Fruit fly (Drosophila melanogaster) whole organism, embryonic: ENCODE results near the gene CG7565.

Source experiments
- Aef1 ChIP-seq: fragments of 200-800 bp; sonication (Bioruptor generic); IDR thresholded peaks from 3 replicates; pipeline ENCODE4 v1.3.6; 2022; ENCODE audit warnings: missing biosample characterization, missing genetic modification characterization
- Atf3 ChIP-seq: fragments of 200-800 bp; sonication (Bioruptor generic); optimal IDR thresholded peaks from 3 replicates; lab custom pipeline; 2016; ENCODE audit warnings: missing biosample characterization, missing genetic modification characterization
- CG10462 ChIP-seq: fragments of 200-800 bp; sonication (Bioruptor generic); optimal IDR thresholded peaks from 2 replicates; lab custom pipeline; 2016; ENCODE audit warnings: missing biosample characterization, missing genetic modification characterization
- CG10979 ChIP-seq: fragments of 200-800 bp; sonication (Bioruptor generic); optimal IDR thresholded peaks from 2 replicates; lab custom pipeline; 2018; ENCODE audit warnings: missing biosample characterization, mild to moderate bottlenecking, missing genetic modification characterization, moderate library complexity
- CG11093 ChIP-seq: fragments of 200-800 bp; sonication (Bioruptor generic); IDR thresholded peaks from 3 replicates; pipeline ENCODE4 v1.3.6; 2022; ENCODE audit warnings: missing biosample characterization, missing genetic modification characterization
- CG12236 ChIP-seq: fragments of 200-800 bp; sonication (Bioruptor generic); optimal IDR thresholded peaks from 2 replicates; lab custom pipeline; 2016; ENCODE audit warnings: missing biosample characterization, missing genetic modification characterization
- CG12769 ChIP-seq: fragments of 200-800 bp; sonication (Bioruptor generic); optimal IDR thresholded peaks from 2 replicates; lab custom pipeline; 2019; ENCODE audit warnings: missing biosample characterization, mild to moderate bottlenecking, missing genetic modification characterization, moderate library complexity
- CG13424 ChIP-seq: fragments of 200-800 bp; sonication (Bioruptor generic); optimal IDR thresholded peaks from 2 replicates; lab custom pipeline; 2019; ENCODE audit warnings: missing biosample characterization, mild to moderate bottlenecking, missing genetic modification characterization, moderate library complexity
- CG14014 ChIP-seq: fragments of 200-800 bp; sonication (Bioruptor generic); IDR thresholded peaks from 2 replicates; pipeline ENCODE4 v1.3.6; 2022; ENCODE audit warnings: missing biosample characterization, missing genetic modification characterization
- CG1602 ChIP-seq: fragments of 200-800 bp; sonication (Bioruptor generic); optimal IDR thresholded peaks from 3 replicates; lab custom pipeline; 2016; ENCODE audit warnings: missing biosample characterization, missing genetic modification characterization
- CG17359 ChIP-seq: fragments of 200-800 bp; sonication (Bioruptor generic); optimal IDR thresholded peaks from 3 replicates; lab custom pipeline; 2018; ENCODE audit warnings: missing biosample characterization, mild to moderate bottlenecking, missing genetic modification characterization, moderate library complexity
- CG2129 ChIP-seq: fragments of 200-800 bp; sonication (Bioruptor generic); IDR thresholded peaks from 2 replicates; pipeline ENCODE4 v1.3.6; 2022; ENCODE audit warnings: missing biosample characterization, missing genetic modification characterization; ENCODE audit not compliant: partially characterized antibody
- CG30020 ChIP-seq: fragments of 200-800 bp; optimal IDR thresholded peaks from 2 replicates; lab custom pipeline; 2019; ENCODE audit warnings: missing biosample characterization, mild to moderate bottlenecking, missing genetic modification characterization, moderate library complexity
- CG32767 ChIP-seq: fragments of 200-800 bp; sonication (Bioruptor generic); IDR thresholded peaks from 2 replicates; pipeline ENCODE4 v1.3.6; 2022; ENCODE audit warnings: missing biosample characterization, missing genetic modification characterization
- CG4617 ChIP-seq: fragments of 200-800 bp; sonication (Bioruptor generic); optimal IDR thresholded peaks from 3 replicates; lab custom pipeline; 2016; ENCODE audit warnings: missing biosample characterization, missing genetic modification characterization, borderline replicate concordance
- CG4707 ChIP-seq: fragments of 200-800 bp; sonication (Bioruptor generic); optimal IDR thresholded peaks from 2 replicates; lab custom pipeline; 2018; ENCODE audit warnings: missing biosample characterization, mild to moderate bottlenecking, missing genetic modification characterization, moderate library complexity
- CG4820 ChIP-seq: fragments of 200-800 bp; sonication (Bioruptor generic); optimal IDR thresholded peaks from 3 replicates; lab custom pipeline; 2016; ENCODE audit warnings: missing biosample characterization, missing genetic modification characterization
- CG6683 ChIP-seq: fragments of 200-800 bp; sonication (Bioruptor generic); optimal IDR thresholded peaks from 2 replicates; lab custom pipeline; 2017; ENCODE audit warnings: missing biosample characterization, mild to moderate bottlenecking, missing genetic modification characterization, missing genetic modification reagents
- CG8281 ChIP-seq: fragments of 200-800 bp; sonication (Bioruptor generic); optimal IDR thresholded peaks from 2 replicates; lab custom pipeline; 2018; ENCODE audit warnings: missing biosample characterization, mild to moderate bottlenecking, missing genetic modification characterization, moderate library complexity
- CG9817 ChIP-seq: fragments of 200-800 bp; sonication (Bioruptor generic); optimal IDR thresholded peaks from 2 replicates; lab custom pipeline; 2018; ENCODE audit warnings: missing biosample characterization, mild to moderate bottlenecking, missing genetic modification characterization, moderate library complexity
- Chrac-16 ChIP-seq: fragments of 200-800 bp; sonication (Bioruptor generic); optimal IDR thresholded peaks from 3 replicates; lab custom pipeline; 2016; ENCODE audit warnings: missing biosample characterization, missing genetic modification characterization
- D19A ChIP-seq: fragments of 200-800 bp; optimal IDR thresholded peaks from 3 replicates; lab custom pipeline; 2019; ENCODE audit warnings: missing biosample characterization, mild to moderate bottlenecking, missing genetic modification characterization, moderate library complexity
- Eip74EF ChIP-seq, 2 experiments: fragments of 200-800 bp in 1 of 2; fragments of >200 bp in 1 of 2; sonication (Bioruptor generic) in 1 of 2; optimal IDR thresholded peaks; 2 replicates each; lab custom pipeline; 2017 to 2019; ENCODE audit warnings: missing biosample characterization in 2 of 2, missing genetic modification characterization in 2 of 2, mild to moderate bottlenecking in 1 of 2, moderate library complexity in 1 of 2
- Hmx ChIP-seq: fragments of 200-800 bp; sonication (Bioruptor generic); optimal IDR thresholded peaks from 2 replicates; lab custom pipeline; 2016; ENCODE audit warnings: missing biosample characterization, missing genetic modification characterization
- Hr3 ChIP-seq: fragments of 200-800 bp; sonication (Bioruptor generic); optimal IDR thresholded peaks from 3 replicates; lab custom pipeline; 2016; ENCODE audit warnings: missing biosample characterization, missing genetic modification characterization
- Hsf ChIP-seq: fragments of 200-800 bp; sonication (Bioruptor generic); optimal IDR thresholded peaks from 3 replicates; lab custom pipeline; 2016; ENCODE audit warnings: missing biosample characterization, missing genetic modification characterization
- Mes4 ChIP-seq: fragments of 200-800 bp; sonication (Bioruptor generic); optimal IDR thresholded peaks from 2 replicates; lab custom pipeline; 2016; ENCODE audit warnings: missing biosample characterization, missing genetic modification characterization
- Mrtf ChIP-seq: fragments of 200-800 bp; sonication (Bioruptor generic); IDR thresholded peaks from 3 replicates; pipeline ENCODE4 v1.3.6; 2022; ENCODE audit warnings: missing biosample characterization, missing genetic modification characterization
- chif ChIP-seq, 2 experiments: fragments of 200-800 bp; sonication (Bioruptor generic); optimal IDR thresholded peaks; 3 replicates each; lab custom pipeline; 2016; ENCODE audit warnings: missing biosample characterization in 2 of 2, missing genetic modification characterization in 2 of 2
- dmrt11E ChIP-seq: fragments of 200-800 bp; sonication (Bioruptor generic); optimal IDR thresholded peaks from 3 replicates; lab custom pipeline; 2018; ENCODE audit warnings: missing biosample characterization, mild to moderate bottlenecking, missing genetic modification characterization, moderate library complexity
- dpn ChIP-seq, 2 experiments: fragments of 200-800 bp; sonication (Bioruptor generic); optimal IDR thresholded peaks; 3 replicates each; lab custom pipeline; 2016; ENCODE audit warnings: missing biosample characterization in 2 of 2, missing genetic modification characterization in 2 of 2
- esg ChIP-seq: fragments of 200-800 bp; sonication (Bioruptor generic); conservative IDR thresholded peaks from 2 replicates; pipeline ENCODE4 v1.3.6; 2022; ENCODE audit warnings: missing biosample characterization, missing genetic modification characterization
- gfzf ChIP-seq: fragments of 200-800 bp; sonication (Bioruptor generic); optimal IDR thresholded peaks from 2 replicates; lab custom pipeline; 2016; ENCODE audit warnings: missing biosample characterization, mild to moderate bottlenecking, missing genetic modification characterization, moderate library complexity
- gsb-n ChIP-seq: fragments of 200-800 bp; sonication (Bioruptor generic); optimal IDR thresholded peaks from 3 replicates; lab custom pipeline; 2018; ENCODE audit warnings: missing biosample characterization, mild to moderate bottlenecking, missing genetic modification characterization
- her ChIP-seq: fragments of 200-800 bp; sonication (Bioruptor generic); optimal IDR thresholded peaks from 2 replicates; lab custom pipeline; 2016; ENCODE audit warnings: missing biosample characterization, missing genetic modification characterization
- nau ChIP-seq: fragments of 200-800 bp; sonication (Bioruptor generic); optimal IDR thresholded peaks from 3 replicates; lab custom pipeline; 2017; ENCODE audit warnings: missing biosample characterization, mild to moderate bottlenecking, missing genetic modification characterization, missing genetic modification reagents
- nom ChIP-seq: fragments of 200-800 bp; sonication (Bioruptor generic); optimal IDR thresholded peaks from 2 replicates; lab custom pipeline; 2017; ENCODE audit warnings: missing biosample characterization, missing genetic modification characterization, mild to moderate bottlenecking, moderate library complexity, missing genetic modification reagents
- pan ChIP-seq, 4 experiments: fragments of >200 bp in 3 of 4; fragments of 200-800 bp in 1 of 4; sonication (Bioruptor generic) in 1 of 4; optimal IDR thresholded peaks in 3 of 4; IDR thresholded peaks in 1 of 4; 2 replicates each; pipeline versions ENCODE4 v1.3.6 to Lab custom; 2017 to 2022; ENCODE audit warnings: missing biosample characterization in 2 of 4, missing genetic modification characterization in 2 of 4, mixed read lengths in 1 of 4
- prd ChIP-seq, 3 experiments: fragments of >200 bp in 2 of 3; fragments of 200-800 bp in 1 of 3; sonication (Bioruptor generic) in 1 of 3; optimal IDR thresholded peaks in 2 of 3; IDR thresholded peaks in 1 of 3; 2 replicates in 2 of 3; 3 replicates in 1 of 3; pipeline versions ENCODE4 v1.3.6 to Lab custom; 2017 to 2022; ENCODE audit warnings: missing biosample characterization in 1 of 3, missing genetic modification characterization in 1 of 3
- pros ChIP-seq: fragments of 200-800 bp; sonication (Bioruptor generic); optimal IDR thresholded peaks from 3 replicates; lab custom pipeline; 2019; ENCODE audit warnings: missing biosample characterization, mild to moderate bottlenecking, missing genetic modification characterization, moderate library complexity
- repo ChIP-seq: fragments of 200-800 bp; sonication (Bioruptor generic); optimal IDR thresholded peaks from 2 replicates; lab custom pipeline; 2016; ENCODE audit warnings: missing biosample characterization, missing genetic modification characterization
- sens-2 ChIP-seq: fragments of 200-800 bp; sonication (Bioruptor generic); IDR thresholded peaks from 2 replicates; pipeline ENCODE4 v1.3.6; 2022; ENCODE audit warnings: missing biosample characterization, missing genetic modification characterization
- slbo ChIP-seq: fragments of 200-800 bp; sonication (Bioruptor generic); IDR thresholded peaks from 2 replicates; pipeline ENCODE4 v1.3.6; 2022; ENCODE audit warnings: missing biosample characterization, missing genetic modification characterization
- sug ChIP-seq: fragments of 200-800 bp; optimal IDR thresholded peaks from 2 replicates; lab custom pipeline; 2019; ENCODE audit warnings: missing biosample characterization, mild to moderate bottlenecking, missing genetic modification characterization, moderate library complexity
- toy ChIP-seq: fragments of 200-800 bp; sonication (Bioruptor generic); IDR thresholded peaks from 2 replicates; pipeline ENCODE4 v1.3.6; 2022; ENCODE audit warnings: missing biosample characterization, missing genetic modification characterization
- tx ChIP-seq: fragments of 200-800 bp; sonication (Bioruptor generic); optimal IDR thresholded peaks from 2 replicates; lab custom pipeline; 2016; ENCODE audit warnings: missing biosample characterization, missing genetic modification characterization
- unpg ChIP-seq: fragments of 200-800 bp; sonication (Bioruptor generic); optimal IDR thresholded peaks from 3 replicates; lab custom pipeline; 2018; ENCODE audit warnings: missing biosample characterization, mild to moderate bottlenecking, missing genetic modification characterization, moderate library complexity
- wor ChIP-seq: fragments of 200-800 bp; sonication (Bioruptor generic); IDR thresholded peaks from 2 replicates; pipeline ENCODE4 v1.3.6; 2022; ENCODE audit warnings: missing biosample characterization, missing genetic modification characterization
- zfh2 ChIP-seq: fragments of 200-800 bp; sonication (Bioruptor generic); optimal IDR thresholded peaks from 2 replicates; lab custom pipeline; 2016; ENCODE audit warnings: missing biosample characterization, missing genetic modification characterization

Gene CG7565

dm6 chr3L:8096106-8096558 is 4.5 kb upstream of the CG7565 start (continued):
- TF ChIP-seq Hsf (GFP tag; lab: Kevin White, UChicago) (peak; percentile 79), gsb-n (tag; lab: Kevin White, UChicago) (peak; percentile 61), chif (GFP tag; optimal IDR thresholded peaks at IDR 0.05; lab: Kevin White, UChicago) (peak; percentile 49 to 70), CG4617 (GFP tag; lab: Kevin White, UChicago) (peak; percentile 78), Eip74EF (GFP tag; optimal IDR thresholded peaks at IDR 0.05; lab: Kevin White, UChicago) (peak in 1 of 2 experiments; percentile 83), nom (no peak), Atf3 (GFP tag; lab: Kevin White, UChicago) (no peak), CG30020 (tag; lab: Kevin White, UChicago) (no peak), CG17359 (peak; percentile 91), dpn (GFP tag; optimal IDR thresholded peaks at IDR 0.05; lab: Kevin White, UChicago) (peak; percentile 87 to 95), tx (GFP tag; lab: Kevin White, UChicago) (peak; percentile 72), wor (GFP tag; lab: Robert Waterston, UW) (peak; percentile 86), CG9817 (tag; lab: Kevin White, UChicago) (peak; percentile 97), Mes4 (GFP tag; lab: Kevin White, UChicago) (no peak), zfh2 (peak; percentile 87), CG12769 (tag; lab: Kevin White, UChicago) (peak; percentile 73), pros (GFP tag; lab: Kevin White, UChicago) (no peak), repo (peak; percentile 56), nau (peak; percentile 89), CG4707 (peak; percentile 31), Mrtf (GFP tag; lab: Robert Waterston, UW) (peak; percentile 93), slbo (GFP tag; lab: Robert Waterston, UW) (peak; percentile 98), sug (tag; lab: Kevin White, UChicago) (peak; percentile 96), Hmx (GFP tag; lab: Kevin White, UChicago) (peak; percentile 12), Hr3 (GFP tag; lab: Kevin White, UChicago) (peak; percentile 94), D19A (peak; percentile 87), her (GFP tag; lab: Kevin White, UChicago) (peak; percentile 71), CG6683 (peak; percentile 94), CG1602 (GFP tag; lab: Kevin White, UChicago) (peak; percentile 89), unpg (GFP tag; lab: Kevin White, UChicago) (peak; percentile 94), prd (optimal IDR thresholded peaks at IDR 0.05; lab: Kevin White, UChicago) (no peak), prd (GFP tag; IDR thresholded peaks at IDR 0.05; lab: Robert Waterston, UW) (peak; percentile 95), CG10979 (tag; lab: Kevin White, UChicago) (peak; percentile 75), CG32767 (peak; percentile 94), dmrt11E (tag; lab: Kevin White, UChicago) (no peak), Aef1 (peak; percentile 96), gfzf (GFP tag; lab: Kevin White, UChicago) (no peak), CG10462 (peak; percentile 80), esg (GFP tag; lab: Robert Waterston, UW) (peak; percentile 94), CG11093 (peak; percentile 90), CG2129 (GFP tag; lab: Robert Waterston, UW) (no peak), sens-2 (GFP tag; lab: Robert Waterston, UW) (peak; percentile 68), CG13424 (peak; percentile 95), toy (GFP tag; lab: Robert Waterston, UW) (peak; percentile 89), pan (optimal IDR thresholded peaks at IDR 0.05; lab: Kevin White, UChicago) (no peak), pan (GFP tag; optimal IDR thresholded peaks at IDR 0.05 in 1 of 2, IDR thresholded peaks at IDR 0.05 in 1 of 2) (peak in 1 of 2 experiments; percentile 94), Chrac-16 (GFP tag; lab: Kevin White, UChicago) (peak; percentile 93), CG4820 (GFP tag; lab: Kevin White, UChicago) (peak; percentile 82), CG14014 (peak; percentile 95), CG8281 (peak; percentile 69), CG12236 (peak; percentile 30)
